Worm (Caenorhabditis elegans): ENCODE results near the gene qars-1.

The qars-1 gene

DNA sequence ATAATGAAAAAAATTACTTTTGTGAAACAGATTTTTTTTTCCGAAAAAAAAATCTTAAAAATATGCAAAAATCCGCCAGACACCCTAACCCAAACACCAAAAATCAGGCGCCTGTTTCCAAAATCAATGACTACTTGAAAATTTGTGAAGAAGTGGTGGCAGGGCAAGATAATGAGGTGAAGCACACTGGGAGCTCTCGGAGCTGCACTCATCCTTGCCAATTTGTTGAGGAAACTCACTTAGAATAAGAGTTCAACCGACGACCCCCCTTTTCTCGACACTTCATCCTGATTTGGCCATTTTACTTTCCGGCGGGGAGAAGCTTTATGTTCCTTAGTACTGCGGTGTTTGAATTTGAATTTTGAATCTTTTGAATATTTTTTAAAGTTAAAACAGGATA lies 34.8 kb downstream of the qars-1 start:
- TF ChIP-seq lin-13 (GFP tag; optimal IDR thresholded peaks at IDR 0.05) (no peak), mbf-1 (tag; optimal IDR thresholded peaks at IDR 0.05) (no peak), snpc-4 (tag; optimal IDR thresholded peaks at IDR 0.05) (no peak), blmp-1 (tag; optimal IDR thresholded peaks at IDR 0.05; ENCODE audit: insufficient read depth) (no peak), mab-5 (tag; optimal IDR thresholded peaks at IDR 0.05) (no peak), egl-27 (tag; optimal IDR thresholded peaks at IDR 0.05) (no peak), nhr-237 (tag; optimal IDR thresholded peaks at IDR 0.05) (no peak), lin-11 (tag; optimal IDR thresholded peaks at IDR 0.05) (no peak), skn-1 (tag; optimal IDR thresholded peaks at IDR 0.05) (no peak), peb-1 (tag; optimal IDR thresholded peaks at IDR 0.05) (no peak), fos-1 (tag; optimal IDR thresholded peaks at IDR 0.05) (no peak), nhr-6 (tag; optimal IDR thresholded peaks at IDR 0.05) (no peak), unc-39 (tag; optimal IDR thresholded peaks at IDR 0.05) (no peak), nhr-12 (tag; optimal IDR thresholded peaks at IDR 0.05) (no peak), zag-1 (tag; optimal IDR thresholded peaks at IDR 0.05) (no peak), elt-1 (tag; optimal IDR thresholded peaks at IDR 0.05) (no peak), nhr-11 (tag; optimal IDR thresholded peaks at IDR 0.05) (no peak), alr-1 (tag; optimal IDR thresholded peaks at IDR 0.05) (no peak)

DNA sequence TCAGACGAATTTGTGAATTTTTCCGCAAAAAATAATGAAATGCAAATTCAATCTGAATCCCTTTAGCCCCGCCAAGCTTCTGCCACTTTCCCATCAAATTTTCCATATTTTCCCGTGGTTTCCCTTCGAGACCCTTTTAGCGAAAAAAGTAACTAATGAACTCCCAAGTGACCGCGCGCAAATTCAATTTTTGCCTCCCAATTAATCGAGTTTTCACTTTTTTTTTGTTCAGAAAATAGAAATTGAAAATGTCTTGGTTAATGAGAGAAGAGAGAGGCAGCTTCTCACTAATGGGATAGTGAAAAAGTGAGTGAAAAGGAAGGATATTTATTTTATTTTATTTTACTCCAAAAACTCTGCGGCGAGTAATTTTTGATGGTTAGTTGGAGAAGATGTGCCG lies 52.9 kb downstream of the qars-1 start:
- TF ChIP-seq mdl-1 (tag; optimal IDR thresholded peaks at IDR 0.05) (no peak), ztf-1 (GFP tag; conservative IDR thresholded peaks at IDR 0.05) (no peak), ztf-11 (tag; optimal IDR thresholded peaks at IDR 0.05) (no peak), lin-13 (GFP tag; optimal IDR thresholded peaks at IDR 0.05) (no peak), ama-1 (optimal IDR thresholded peaks at IDR 0.05) (no peak), lsy-2 (tag; optimal IDR thresholded peaks at IDR 0.05) (no peak), peb-1 (tag; optimal IDR thresholded peaks at IDR 0.05) (no peak), C34F6.9 (tag; optimal IDR thresholded peaks at IDR 0.05) (no peak), lin-39 (tag; optimal IDR thresholded peaks at IDR 0.05) (no peak), Y55F3AM.14 (GFP tag; optimal IDR thresholded peaks at IDR 0.05) (no peak), nhr-129 (tag; optimal IDR thresholded peaks at IDR 0.05) (no peak), R02D3.7 (tag; optimal IDR thresholded peaks at IDR 0.05) (no peak), gmeb-1 (tag; optimal IDR thresholded peaks at IDR 0.05) (no peak), nhr-21 (tag; optimal IDR thresholded peaks at IDR 0.05) (no peak), ceh-16 (tag; optimal IDR thresholded peaks at IDR 0.05) (no peak), alr-1 (tag; optimal IDR thresholded peaks at IDR 0.05) (no peak)

DNA sequence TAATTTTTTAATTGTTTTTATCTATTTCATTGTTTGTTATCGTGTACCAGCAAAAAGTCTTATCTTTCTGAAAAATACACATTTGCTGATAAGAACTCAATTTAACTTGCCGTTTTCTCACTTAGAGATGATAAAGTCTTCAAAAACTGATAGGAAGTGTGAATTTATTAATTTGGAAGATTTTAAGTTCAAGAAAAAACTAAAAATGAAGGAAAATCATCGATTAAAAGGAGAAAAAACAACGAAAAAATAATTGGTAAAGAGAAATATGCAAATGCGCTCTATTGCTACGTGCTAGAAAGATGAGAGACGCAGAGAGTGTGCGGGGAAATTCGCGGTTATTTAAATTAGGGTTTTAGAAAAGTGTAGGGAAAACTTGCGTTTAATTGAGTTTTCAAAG lies 53.6 kb downstream of the qars-1 start:
- TF ChIP-seq snpc-4 (tag; optimal IDR thresholded peaks at IDR 0.05) = peak; percentile 65
- TF ChIP-seq unc-55 (GFP tag; optimal IDR thresholded peaks at IDR 0.05) = peak; percentile 94
- peak; percentile 29 for TF ChIP-seq F13H6.1 (tag; optimal IDR thresholded peaks at IDR 0.05)
- peak; percentile 70 for TF ChIP-seq nhr-25 (tag; optimal IDR thresholded peaks at IDR 0.05)
- no peak for TF ChIP-seq dmd-4 (tag; optimal IDR thresholded peaks at IDR 0.05)
- TF ChIP-seq nhr-6 (tag; optimal IDR thresholded peaks at IDR 0.05) = peak; percentile 38
- TF ChIP-seq lin-39 (tag; optimal IDR thresholded peaks at IDR 0.05) = no peak
- no peak for TF ChIP-seq aly-2 (tag; optimal IDR thresholded peaks at IDR 0.05)
- no peak for TF ChIP-seq nhr-237 (tag; optimal IDR thresholded peaks at IDR 0.05)
- no peak for TF ChIP-seq sem-4 (tag; optimal IDR thresholded peaks at IDR 0.05)
- peak; percentile 78 for TF ChIP-seq crh-2 (tag; optimal IDR thresholded peaks at IDR 0.05)
- no peak for TF ChIP-seq R02D3.7 (tag; optimal IDR thresholded peaks at IDR 0.05)
- no peak for TF ChIP-seq elt-1 (tag; optimal IDR thresholded peaks at IDR 0.05)
- TF ChIP-seq ztf-11 (tag; optimal IDR thresholded peaks at IDR 0.05) = no peak
- no peak for TF ChIP-seq unc-62 (GFP tag; optimal IDR thresholded peaks at IDR 0.05)
- TF ChIP-seq nhr-129 (tag; optimal IDR thresholded peaks at IDR 0.05) = peak; percentile 92
- no peak for TF ChIP-seq sma-9 (GFP tag; optimal IDR thresholded peaks at IDR 0.05)
- TF ChIP-seq sma-9 (tag; optimal IDR thresholded peaks at IDR 0.05) = no peak
- no peak for TF ChIP-seq egl-27 (tag; optimal IDR thresholded peaks at IDR 0.05)
- no peak for TF ChIP-seq alr-1 (tag; optimal IDR thresholded peaks at IDR 0.05)
- TF ChIP-seq peb-1 (tag; optimal IDR thresholded peaks at IDR 0.05) = no peak
- no peak for TF ChIP-seq zag-1 (tag; optimal IDR thresholded peaks at IDR 0.05)
- TF ChIP-seq C34F6.9 (tag; optimal IDR thresholded peaks at IDR 0.05) = peak; percentile 89
- TF ChIP-seq nhr-21 (tag; optimal IDR thresholded peaks at IDR 0.05) = peak; percentile 41
- no peak for TF ChIP-seq nhr-77 (tag; optimal IDR thresholded peaks at IDR 0.05)
- TF ChIP-seq mab-5 (tag; optimal IDR thresholded peaks at IDR 0.05) = no peak
- peak; percentile 55 for TF ChIP-seq sma-3 (GFP tag; optimal IDR thresholded peaks at IDR 0.05)
- TF ChIP-seq lin-11 (tag; optimal IDR thresholded peaks at IDR 0.05) = no peak
- TF ChIP-seq nhr-11 (tag; optimal IDR thresholded peaks at IDR 0.05) = no peak
- no peak for TF ChIP-seq mbf-1 (tag; optimal IDR thresholded peaks at IDR 0.05)
- no peak for TF ChIP-seq mdl-1 (tag; optimal IDR thresholded peaks at IDR 0.05)
- peak; percentile 62 for TF ChIP-seq lin-13 (GFP tag; optimal IDR thresholded peaks at IDR 0.05)
- no peak for TF ChIP-seq ZK546.5 (tag; optimal IDR thresholded peaks at IDR 0.05)
- no peak for TF ChIP-seq nhr-12 (tag; optimal IDR thresholded peaks at IDR 0.05)
- TF ChIP-seq ama-1 (optimal IDR thresholded peaks at IDR 0.05) = no peak
- TF ChIP-seq ceh-16 (tag; optimal IDR thresholded peaks at IDR 0.05) = no peak
- TF ChIP-seq ztf-4 (tag; optimal IDR thresholded peaks at IDR 0.05) = no peak
- peak; percentile 90 for TF ChIP-seq fos-1 (tag; optimal IDR thresholded peaks at IDR 0.05)
- peak; percentile 68 to 89 for TF ChIP-seq lsy-2 (tag; optimal IDR thresholded peaks at IDR 0.05)
- TF ChIP-seq Y55F3AM.14 (GFP tag; optimal IDR thresholded peaks at IDR 0.05) = no peak
- TF ChIP-seq elt-3 (tag; optimal IDR thresholded peaks at IDR 0.05) = no peak
- no peak for TF ChIP-seq skn-1 (tag; optimal IDR thresholded peaks at IDR 0.05)
- no peak for TF ChIP-seq unc-39 (tag; optimal IDR thresholded peaks at IDR 0.05)
- TF ChIP-seq ceh-82 (tag; optimal IDR thresholded peaks at IDR 0.05) = no peak
